Fruit fly (Drosophila melanogaster) whole organism: Measurements from ENCODE around the gene CG14316.

Experiments
- CG8478 ChIP-seq: fragments of >200 bp; optimal IDR thresholded peaks from 2 replicates; lab custom pipeline; 2018; ENCODE audit warnings: inconsistent platforms
- Dll ChIP-seq: fragments of >200 bp; optimal IDR thresholded peaks from 2 replicates; lab custom pipeline; 2017
- psq ChIP-seq: fragments of >200 bp; optimal IDR thresholded peaks from 2 replicates; lab custom pipeline; 2017

- TF ChIP-seq psq (lab: Kevin White, UChicago) (no peak), CG8478 (lab: Kevin White, UChicago) (no peak), Dll (no peak)
Measured at dm6 chr3R:18183244-18183643, 31.3 kb downstream of the CG14316 start, which contains the start of gene cdm.
